Fruit fly (Drosophila melanogaster) Kc167 (cell line): ENCODE data around the gene Arp10.

Source experiments
- Myc ChIP-seq: fragments of >200 bp; optimal IDR thresholded peaks from 2 replicates; lab custom pipeline; 2017; ENCODE audit warnings: missing external identifiers
- psq ChIP-seq: fragments of >200 bp; optimal IDR thresholded peaks from 2 replicates; lab custom pipeline; 2017; ENCODE audit warnings: missing external identifiers
- ttk ChIP-seq: sonication (Bioruptor generic); optimal IDR thresholded peaks from 2 replicates; lab custom pipeline; 2017; ENCODE audit warnings: missing external identifiers

DNA sequence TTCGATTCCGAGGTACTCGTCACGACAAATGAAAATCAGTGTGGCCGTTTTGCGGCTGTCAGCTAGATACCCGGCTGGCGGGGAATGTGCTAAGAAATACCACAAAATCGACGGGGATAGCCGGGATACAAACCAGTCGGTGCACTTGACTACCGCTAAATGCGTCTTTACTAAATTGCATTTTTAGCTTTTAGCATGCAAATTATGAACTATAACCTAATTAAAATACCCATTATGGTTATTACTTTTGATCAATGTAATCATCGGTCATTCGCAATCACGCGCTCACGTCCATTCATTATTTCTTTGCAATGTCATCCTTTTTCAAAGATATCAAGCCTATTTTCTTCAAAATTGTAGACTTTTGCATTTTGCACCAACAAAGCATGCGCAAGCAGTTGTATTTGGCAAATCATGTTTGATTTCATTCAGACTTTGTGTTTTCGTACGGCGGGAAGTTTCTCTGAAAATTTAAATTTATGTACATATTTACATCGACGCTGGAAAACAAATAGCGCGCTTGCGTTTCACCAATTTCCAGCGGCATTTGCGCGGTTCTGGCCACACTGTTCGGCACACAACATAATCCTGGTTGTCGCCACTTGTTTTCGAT is 7.5 kb downstream of the Arp10 start, which contains the start of gene Rcd-1:
- no peak for TF ChIP-seq psq
- TF ChIP-seq ttk (lab: Kevin White, UChicago) = no peak
- no peak for TF ChIP-seq Myc (lab: Kevin White, UChicago)
